Fruit fly (Drosophila melanogaster) whole organism, prepupa: ENCODE data around the gene CG3402.

ENCODE experiments used
- CG11762 ChIP-seq: fragments of 200-800 bp; sonication (Bioruptor generic); optimal IDR thresholded peaks from 3 replicates; lab custom pipeline; 2016; ENCODE audit warnings: missing biosample characterization, missing genetic modification characterization; ENCODE audit not compliant: insufficient read depth
- CG1621 ChIP-seq: fragments of 200-800 bp; sonication (Bioruptor generic); optimal IDR thresholded peaks from 3 replicates; lab custom pipeline; 2018; ENCODE audit warnings: missing biosample characterization, mild to moderate bottlenecking, missing genetic modification characterization
- CG16779 ChIP-seq: fragments of 200-800 bp; sonication (Bioruptor generic); optimal IDR thresholded peaks from 3 replicates; lab custom pipeline; 2017; ENCODE audit warnings: missing biosample characterization, mild to moderate bottlenecking, missing genetic modification characterization
- CG31627 ChIP-seq: fragments of 200-800 bp; sonication (Bioruptor generic); optimal IDR thresholded peaks from 3 replicates; lab custom pipeline; 2016; ENCODE audit warnings: missing biosample characterization, missing genetic modification characterization
- CG6163 ChIP-seq: fragments of 200-800 bp; sonication (Bioruptor generic); IDR thresholded peaks from 3 replicates; pipeline ENCODE4 v1.3.6; 2022; ENCODE audit warnings: missing biosample characterization, missing genetic modification characterization
- CG7368 ChIP-seq: fragments of 200-800 bp; sonication (Bioruptor generic); optimal IDR thresholded peaks from 3 replicates; lab custom pipeline; 2016; ENCODE audit warnings: missing biosample characterization, missing genetic modification characterization
- CG8319 ChIP-seq: fragments of 200-800 bp; sonication (Bioruptor generic); optimal IDR thresholded peaks from 3 replicates; lab custom pipeline; 2016; ENCODE audit warnings: missing biosample characterization, missing genetic modification characterization
- Ets21C ChIP-seq: fragments of 200-800 bp; sonication (Bioruptor generic); optimal IDR thresholded peaks from 3 replicates; lab custom pipeline; 2016; ENCODE audit warnings: missing biosample characterization, missing genetic modification characterization
- Gug ChIP-seq: fragments of 200-800 bp; sonication (Bioruptor generic); IDR thresholded peaks from 2 replicates; pipeline ENCODE4 v1.3.6; 2022; ENCODE audit warnings: missing biosample characterization, missing genetic modification characterization
- OdsH ChIP-seq: fragments of 200-800 bp; sonication (Bioruptor generic); optimal IDR thresholded peaks from 3 replicates; lab custom pipeline; 2016; ENCODE audit warnings: missing biosample characterization, missing genetic modification characterization
- Smox ChIP-seq: fragments of 200-800 bp; sonication (Bioruptor generic); optimal IDR thresholded peaks from 3 replicates; lab custom pipeline; 2016; ENCODE audit warnings: missing biosample characterization, missing genetic modification characterization
- acj6 ChIP-seq: fragments of 200-800 bp; sonication (Bioruptor generic); optimal IDR thresholded peaks from 3 replicates; lab custom pipeline; 2016; ENCODE audit warnings: missing biosample characterization, missing genetic modification characterization
- spab ChIP-seq: fragments of 200-800 bp; sonication (Bioruptor generic); optimal IDR thresholded peaks from 2 replicates; lab custom pipeline; 2017; ENCODE audit warnings: missing biosample characterization, mild to moderate bottlenecking, missing genetic modification characterization, missing genetic modification reagents

DNA sequence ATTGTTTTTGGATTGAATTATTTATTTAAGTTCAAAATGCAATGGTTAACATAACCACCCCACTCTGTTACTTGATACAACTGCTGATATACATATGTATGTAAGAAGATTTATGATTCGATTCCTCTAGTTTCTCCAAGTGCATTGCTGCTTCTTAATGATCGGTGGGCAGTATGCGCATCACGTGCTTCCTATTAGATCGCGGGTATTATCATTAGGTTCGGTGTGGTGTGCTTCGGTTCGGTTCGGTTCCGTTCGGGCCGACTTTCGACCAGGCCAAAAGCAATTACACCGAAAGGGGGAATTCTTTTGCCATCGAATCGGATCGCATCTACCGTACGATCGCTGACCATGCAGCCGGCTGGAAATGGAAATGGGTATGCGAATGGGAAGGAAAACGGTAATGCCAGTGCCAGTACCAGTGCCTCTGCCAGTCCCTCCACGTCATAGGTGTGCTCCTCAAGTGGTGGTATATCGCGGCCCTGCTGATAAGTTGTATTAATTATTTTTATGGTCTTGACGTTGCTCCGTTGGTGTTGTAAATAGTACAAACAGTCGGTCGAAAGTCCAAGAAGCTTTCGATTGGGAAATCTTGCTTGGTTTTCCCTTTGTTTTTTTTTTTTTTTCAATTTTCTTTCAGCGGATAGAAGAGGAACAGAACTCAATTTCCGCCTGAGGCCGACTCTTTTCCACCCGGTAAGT lies 15.2 kb downstream of the CG3402 start:
- TF ChIP-seq Smox (GFP tag; lab: Kevin White, UChicago) (no peak), CG1621 (tag; lab: Kevin White, UChicago) (no peak), spab (GFP tag; lab: Kevin White, UChicago) (no peak), CG8319 (GFP tag; lab: Kevin White, UChicago) (no peak), CG31627 (no peak), CG7368 (GFP tag; lab: Kevin White, UChicago) (no peak), CG16779 (no peak), Gug (GFP tag; lab: Robert Waterston, UW) (no peak), OdsH (GFP tag; lab: Kevin White, UChicago) (no peak), CG6163 (peak; percentile 55; the same call in 2 of the 3 replicates), acj6 (GFP tag; lab: Kevin White, UChicago) (no peak), Ets21C (GFP tag; lab: Kevin White, UChicago) (no peak), CG11762 (GFP tag; lab: Kevin White, UChicago) (no peak)
